Worm (Caenorhabditis elegans) whole organism, mixed stage, embryonic: ENCODE measurements around the gene nduf-9.

Experiments used
- M03D4.4 ChIP-seq: sonication (generic microtip); optimal IDR thresholded peaks from 2 replicates; lab custom pipeline; 2017; ENCODE audit warnings: mild to moderate bottlenecking, missing genetic modification characterization, missing compliant biosample characterization
- blmp-1 ChIP-seq: fragments of 150-350 bp; optimal IDR thresholded peaks from 2 replicates; lab custom pipeline; 2014; ENCODE audit warnings: missing biosample characterization, missing genetic modification characterization
- ceh-43 ChIP-seq: fragments of 200-800 bp; sonication (Bioruptor generic); optimal IDR thresholded peaks from 2 replicates; lab custom pipeline; 2018; ENCODE audit warnings: mild to moderate bottlenecking, missing genetic modification characterization, moderate library complexity, missing compliant biosample characterization
- ceh-83 ChIP-seq: fragments of 200-800 bp; sonication (Bioruptor generic); optimal IDR thresholded peaks from 2 replicates; lab custom pipeline; 2018; ENCODE audit warnings: mild to moderate bottlenecking, missing genetic modification characterization, missing compliant biosample characterization
- ces-1 ChIP-seq: fragments of 150-350 bp; optimal IDR thresholded peaks from 2 replicates; lab custom pipeline; 2014; ENCODE audit warnings: missing biosample characterization, missing genetic modification reagents, missing genetic modification characterization
- cnd-1 ChIP-seq: fragments of 200-800 bp; sonication (Bioruptor generic); optimal IDR thresholded peaks from 2 replicates; lab custom pipeline; 2018; ENCODE audit warnings: mild to moderate bottlenecking, missing genetic modification characterization, missing compliant biosample characterization
- drap-1 ChIP-seq: fragments of 200-800 bp; sonication (Bioruptor generic); optimal IDR thresholded peaks from 3 replicates; lab custom pipeline; 2018; ENCODE audit warnings: mild to moderate bottlenecking, missing genetic modification characterization, missing compliant biosample characterization
- elt-1 ChIP-seq: sonication (generic microtip); optimal IDR thresholded peaks from 2 replicates; lab custom pipeline; 2017; ENCODE audit warnings: missing genetic modification characterization, mild to moderate bottlenecking, missing compliant biosample characterization, antibody characterized with exemption, moderate library complexity, borderline replicate concordance; ENCODE audit not compliant: insufficient read depth
- elt-3 ChIP-seq: fragments of 150-350 bp; optimal IDR thresholded peaks from 2 replicates; lab custom pipeline; 2014; ENCODE audit warnings: missing biosample characterization, missing genetic modification characterization
- flh-1 ChIP-seq: fragments of 200-800 bp; sonication (Bioruptor generic); optimal IDR thresholded peaks from 2 replicates; lab custom pipeline; 2018; ENCODE audit warnings: mild to moderate bottlenecking, missing genetic modification characterization, moderate library complexity, missing compliant biosample characterization
- hlh-1 ChIP-seq: fragments of 150-350 bp; optimal IDR thresholded peaks from 2 replicates; lab custom pipeline; 2014; ENCODE audit warnings: missing biosample characterization, missing genetic modification reagents, missing genetic modification characterization
- lin-32 ChIP-seq: fragments of 200-800 bp; sonication (Bioruptor generic); optimal IDR thresholded peaks from 2 replicates; lab custom pipeline; 2018; ENCODE audit warnings: mild to moderate bottlenecking, missing genetic modification characterization, missing compliant biosample characterization
- lsy-2 ChIP-seq: fragments of 150-350 bp; optimal IDR thresholded peaks from 2 replicates; lab custom pipeline; 2014; ENCODE audit warnings: missing biosample characterization, missing genetic modification characterization
- mab-5 ChIP-seq: fragments of 150-350 bp; optimal IDR thresholded peaks from 2 replicates; lab custom pipeline; 2014; ENCODE audit warnings: missing biosample characterization, missing genetic modification characterization
- mep-1 ChIP-seq: fragments of 150-350 bp; optimal IDR thresholded peaks from 2 replicates; lab custom pipeline; 2017; ENCODE audit warnings: missing biosample characterization, missing genetic modification reagents, missing genetic modification characterization, inconsistent platforms
- mls-2 ChIP-seq: sonication (generic microtip); optimal IDR thresholded peaks from 2 replicates; lab custom pipeline; 2016; ENCODE audit warnings: mild to moderate bottlenecking, missing genetic modification characterization, moderate library complexity, missing compliant biosample characterization
- nhr-12 ChIP-seq: fragments of 150-350 bp; optimal IDR thresholded peaks from 2 replicates; lab custom pipeline; 2014; ENCODE audit warnings: missing biosample characterization, missing genetic modification characterization
- nhr-2 ChIP-seq: fragments of 150-350 bp; optimal IDR thresholded peaks from 2 replicates; lab custom pipeline; 2014; ENCODE audit warnings: missing biosample characterization, missing genetic modification characterization
- nhr-28 ChIP-seq: fragments of 150-350 bp; optimal IDR thresholded peaks from 2 replicates; lab custom pipeline; 2014; ENCODE audit warnings: missing biosample characterization, missing genetic modification characterization
- nhr-76 ChIP-seq: sonication (generic microtip); optimal IDR thresholded peaks from 2 replicates; lab custom pipeline; 2017; ENCODE audit warnings: missing biosample characterization, missing genetic modification characterization
- pha-4 ChIP-seq: fragments of 150-350 bp; optimal IDR thresholded peaks from 2 replicates; lab custom pipeline; 2018; ENCODE audit warnings: missing biosample characterization, missing genetic modification reagents, missing genetic modification characterization
- sem-2 ChIP-seq: fragments of 200-800 bp; sonication (Bioruptor generic); optimal IDR thresholded peaks from 2 replicates; lab custom pipeline; 2018; ENCODE audit warnings: mild to moderate bottlenecking, missing genetic modification characterization, missing compliant biosample characterization
- snpc-4 ChIP-seq: fragments of 150-350 bp; optimal IDR thresholded peaks from 2 replicates; lab custom pipeline; 2014; ENCODE audit warnings: missing biosample characterization, missing genetic modification characterization
- sptf-1 ChIP-seq: sonication (generic microtip); optimal IDR thresholded peaks from 2 replicates; lab custom pipeline; 2017; ENCODE audit warnings: mild to moderate bottlenecking, missing genetic modification characterization, moderate library complexity, missing compliant biosample characterization
- tbx-8 ChIP-seq: fragments of 200-800 bp; sonication (Bioruptor generic); optimal IDR thresholded peaks from 2 replicates; lab custom pipeline; 2018; ENCODE audit warnings: mild to moderate bottlenecking, missing genetic modification characterization, moderate library complexity, missing compliant biosample characterization
- unc-120 ChIP-seq: sonication (generic microtip); optimal IDR thresholded peaks from 2 replicates; lab custom pipeline; 2017; ENCODE audit warnings: missing genetic modification characterization, missing compliant biosample characterization; ENCODE audit not compliant: poor library complexity, severe bottlenecking
- unc-39 ChIP-seq: fragments of 150-350 bp; optimal IDR thresholded peaks from 2 replicates; lab custom pipeline; 2014; ENCODE audit warnings: missing biosample characterization, missing genetic modification characterization
- unc-62 ChIP-seq: fragments of 150-350 bp; optimal IDR thresholded peaks from 2 replicates; lab custom pipeline; 2014; ENCODE audit warnings: missing biosample characterization, missing genetic modification reagents, missing genetic modification characterization
- zip-8 ChIP-seq: fragments of 150-350 bp; optimal IDR thresholded peaks from 2 replicates; lab custom pipeline; 2014; ENCODE audit warnings: missing biosample characterization, missing genetic modification characterization
- ztf-11 ChIP-seq: fragments of 150-350 bp; optimal IDR thresholded peaks from 2 replicates; lab custom pipeline; 2014; ENCODE audit warnings: missing biosample characterization, missing genetic modification characterization

Gene nduf-9

DNA sequence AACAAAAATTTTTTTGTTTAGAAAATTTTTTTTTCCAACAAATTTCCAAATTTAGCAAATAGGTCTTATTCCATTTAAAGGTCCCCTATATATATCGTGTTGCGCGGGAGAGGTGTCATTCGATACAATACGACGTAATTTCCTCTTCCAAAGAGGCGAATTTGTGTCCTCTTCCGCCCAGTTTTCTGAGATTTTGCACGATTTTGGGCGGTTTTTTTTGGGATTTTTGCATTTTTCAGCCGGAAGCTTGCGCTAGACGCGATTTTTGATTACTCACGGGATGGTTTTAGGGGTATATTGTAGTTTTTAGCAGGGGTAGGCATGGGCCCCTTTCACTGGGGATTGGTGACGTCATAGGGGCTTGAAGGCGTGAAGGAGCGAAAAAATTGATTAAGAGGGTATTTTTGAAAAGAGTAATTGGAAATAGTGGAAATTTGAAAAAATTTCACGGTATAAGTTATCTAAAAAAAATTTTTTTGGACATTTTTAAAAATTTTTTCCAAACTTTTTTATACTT, 2.3 kb upstream of the nduf-9 start, which contains the start of gene Y53G8AL.4:
Gene Y53G8AL.4, minus strand, starts transcription at position 51 of the 517 bp plus-strand sequence.
- TF ChIP-seq sem-2 (no peak), zip-8 (tag; lab: Kevin White, UChicago) (peak; percentile 60)

DNA sequence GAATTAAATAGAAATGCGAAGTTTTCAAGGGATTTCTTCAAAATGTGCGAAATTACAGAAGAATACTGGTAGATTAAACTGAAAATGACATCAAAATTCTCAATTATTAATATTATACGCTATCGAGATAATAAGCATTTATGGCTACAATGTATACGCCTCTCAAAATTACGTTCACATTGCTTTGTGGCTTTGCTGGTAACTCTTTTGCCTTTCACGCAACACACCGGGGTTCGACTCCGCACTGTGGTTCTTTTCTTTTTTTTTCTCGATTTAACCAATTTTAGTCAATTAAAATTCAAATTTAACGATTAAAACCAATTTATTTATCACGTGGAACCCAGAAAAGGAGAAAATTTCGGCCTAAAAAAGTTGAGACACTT, 654 bp upstream of the nduf-9 start:
- TF ChIP-seq ceh-83 (GFP tag; lab: Kevin White, UChicago), result no peak
- TF ChIP-seq nhr-12 (tag; lab: Kevin White, UChicago), result no peak
- TF ChIP-seq tbx-8 (GFP tag; lab: Kevin White, UChicago), result peak; percentile 52
- TF ChIP-seq pha-4, result no peak
- TF ChIP-seq flh-1, result peak; percentile 25
- TF ChIP-seq elt-1 (tag; lab: Kevin White, UChicago), result no peak
- no peak for TF ChIP-seq unc-39 (tag; lab: Kevin White, UChicago)
- TF ChIP-seq drap-1 (GFP tag; lab: Kevin White, UChicago), result no peak
- TF ChIP-seq elt-3 (tag; lab: Kevin White, UChicago), result no peak
- no peak for TF ChIP-seq snpc-4
- TF ChIP-seq M03D4.4 (tag; lab: Kevin White, UChicago), result no peak
- no peak for TF ChIP-seq sem-2
- TF ChIP-seq zip-8 (tag; lab: Kevin White, UChicago), result no peak
- TF ChIP-seq lsy-2, result no peak
- no peak for TF ChIP-seq ztf-11 (tag; lab: Kevin White, UChicago)
- TF ChIP-seq ceh-43 (GFP tag; lab: Kevin White, UChicago), result peak; percentile 44
- no peak for TF ChIP-seq nhr-76 (tag; lab: Kevin White, UChicago)
- no peak for TF ChIP-seq sptf-1 (tag; lab: Kevin White, UChicago)
- TF ChIP-seq mep-1 (tag; lab: Kevin White, UChicago), result no peak
- no peak for TF ChIP-seq unc-62
- no peak for TF ChIP-seq lin-32 (GFP tag; lab: Kevin White, UChicago)
- no peak for TF ChIP-seq ces-1 (GFP tag; lab: Kevin White, UChicago)
- no peak for TF ChIP-seq blmp-1 (tag; lab: Kevin White, UChicago)
- no peak for TF ChIP-seq nhr-28 (tag; lab: Kevin White, UChicago)
- TF ChIP-seq mab-5 (tag; lab: Kevin White, UChicago), result no peak
- TF ChIP-seq hlh-1 (tag; lab: Kevin White, UChicago), result no peak
- peak; percentile 37 for TF ChIP-seq mls-2

DNA sequence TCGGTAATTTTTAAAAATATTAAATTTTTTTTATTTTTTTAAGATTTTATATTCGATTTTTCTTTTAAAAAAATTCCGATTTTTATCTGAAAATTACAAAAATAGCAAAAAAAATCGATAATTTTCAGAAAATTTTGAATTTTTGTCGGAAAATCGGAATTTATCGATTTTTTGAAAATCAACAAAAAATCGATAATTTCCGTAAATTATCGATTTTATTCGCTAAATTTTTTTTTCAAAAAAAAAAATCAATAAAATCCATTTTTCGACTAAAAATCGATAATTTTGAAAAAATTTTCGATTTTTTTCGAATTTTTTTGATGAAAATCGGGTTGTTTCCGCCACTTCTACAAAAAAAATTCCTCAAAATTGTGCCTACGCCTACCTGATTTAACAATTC, 6.0 kb downstream of the nduf-9 start:
- no peak for TF ChIP-seq pha-4
- TF ChIP-seq tbx-8 (GFP tag; lab: Kevin White, UChicago), result no peak
- no peak for TF ChIP-seq ztf-11 (tag; lab: Kevin White, UChicago)
- no peak for TF ChIP-seq nhr-28 (tag; lab: Kevin White, UChicago)
- no peak for TF ChIP-seq M03D4.4 (tag; lab: Kevin White, UChicago)
- no peak for TF ChIP-seq cnd-1 (tag; lab: Kevin White, UChicago)
- TF ChIP-seq ceh-43 (GFP tag; lab: Kevin White, UChicago), result no peak
- no peak for TF ChIP-seq mab-5 (tag; lab: Kevin White, UChicago)
- no peak for TF ChIP-seq nhr-76 (tag; lab: Kevin White, UChicago)

DNA sequence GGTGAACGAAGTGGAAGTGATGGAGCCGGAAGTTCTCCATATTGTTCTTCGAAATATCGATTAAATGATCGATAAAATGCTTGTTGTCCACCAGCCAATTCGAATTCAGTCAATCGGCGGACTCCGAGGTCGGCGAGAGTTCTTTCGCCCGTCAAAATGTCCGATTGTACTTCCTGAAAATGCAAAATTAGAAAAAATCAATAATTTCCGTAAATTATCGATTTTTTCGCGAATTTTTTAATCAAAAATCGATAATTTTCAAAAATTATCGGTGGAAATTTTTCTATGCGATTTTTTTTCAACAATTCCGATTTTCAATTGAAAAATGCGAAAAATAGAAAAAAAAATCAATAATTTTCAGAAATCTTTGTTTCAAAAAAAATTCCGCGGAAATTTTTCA, 6.4 kb downstream of the nduf-9 start:
- TF ChIP-seq mep-1 (tag; lab: Kevin White, UChicago), result no peak

DNA sequence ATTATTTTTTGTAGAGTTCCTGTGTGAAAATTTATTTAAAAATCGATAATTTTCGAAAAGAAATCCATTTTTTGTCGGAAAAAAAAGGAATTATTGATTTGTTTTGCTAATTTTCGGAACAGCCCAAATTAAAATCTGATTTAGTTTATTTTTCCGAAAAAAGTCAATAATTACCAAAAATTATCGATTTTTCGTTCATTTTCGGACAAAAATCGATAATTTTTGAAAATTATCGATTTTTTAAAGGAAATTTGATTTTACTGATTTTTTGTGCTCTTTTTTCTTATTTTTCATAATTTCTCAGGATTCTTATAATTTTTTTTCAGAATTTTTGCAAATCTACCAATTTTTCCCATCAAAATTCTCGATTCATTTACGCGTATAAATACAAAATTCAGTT, 7.0 kb downstream of the nduf-9 start:
- TF ChIP-seq unc-39 (tag; lab: Kevin White, UChicago), result no peak
- no peak for TF ChIP-seq ceh-43 (GFP tag; lab: Kevin White, UChicago)
- TF ChIP-seq cnd-1 (tag; lab: Kevin White, UChicago), result no peak
- no peak for TF ChIP-seq hlh-1 (tag; lab: Kevin White, UChicago)
- TF ChIP-seq nhr-28 (tag; lab: Kevin White, UChicago), result no peak
- TF ChIP-seq unc-120 (tag; lab: Kevin White, UChicago), result no peak
- no peak for TF ChIP-seq tbx-8 (GFP tag; lab: Kevin White, UChicago)
- TF ChIP-seq pha-4, result no peak
- no peak for TF ChIP-seq lin-32 (GFP tag; lab: Kevin White, UChicago)
- TF ChIP-seq ceh-83 (GFP tag; lab: Kevin White, UChicago), result no peak
- no peak for TF ChIP-seq nhr-2 (tag; lab: Kevin White, UChicago)
- TF ChIP-seq mls-2, result no peak
